Worm (Caenorhabditis elegans): ENCODE data around the gene set-2.
A peak's percentile ranks its signal among the peaks of the same experiment; 100 is the strongest.

The set-2 gene

ce11 chrIII:4956566-4956965, 26.6 kb upstream of the set-2 start, which contains the start of gene C26E6.1:
TSS of gene C26E6.1 (plus strand) at chrIII:4956866.
- TF ChIP-seq F13C5.2 (tag; optimal IDR thresholded peaks at IDR 0.05) (no peak), tbx-37 (GFP tag; conservative IDR thresholded peaks at IDR 0.05) (no peak)

ce11 chrIII:4952970-4953369, 23.0 kb upstream of the set-2 start:
- TF ChIP-seq hnd-1 (tag; optimal IDR thresholded peaks at IDR 0.05) (no peak), ceh-13 (GFP tag; optimal IDR thresholded peaks at IDR 0.05) (no peak), ceh-36 (tag; optimal IDR thresholded peaks at IDR 0.05) (no peak), hmg-4 (GFP tag; optimal IDR thresholded peaks at IDR 0.05) (no peak), sea-1 (GFP tag; conservative IDR thresholded peaks at IDR 0.05) (no peak), tbx-37 (GFP tag; conservative IDR thresholded peaks at IDR 0.05) (no peak), tbx-11 (GFP tag; IDR thresholded peaks at IDR 0.05) (no peak), aly-1 (tag; optimal IDR thresholded peaks at IDR 0.05) (no peak), pes-1 (GFP tag; IDR thresholded peaks at IDR 0.05) (no peak), scrt-1 (GFP tag; IDR thresholded peaks at IDR 0.05) (no peak), ets-7 (tag; optimal IDR thresholded peaks at IDR 0.05) (no peak), ama-1 (optimal IDR thresholded peaks at IDR 0.05) (no peak), hmbx-1 (tag; optimal IDR thresholded peaks at IDR 0.05) (no peak), B0310.2 (tag; optimal IDR thresholded peaks at IDR 0.05) (no peak), F13C5.2 (tag; optimal IDR thresholded peaks at IDR 0.05) (no peak), flt-1 (GFP tag; IDR thresholded peaks at IDR 0.05) (no peak), tra-4 (tag; optimal IDR thresholded peaks at IDR 0.05) (no peak)

- TF ChIP-seq aly-1 (tag; optimal IDR thresholded peaks at IDR 0.05) = no peak
- no peak for TF ChIP-seq tra-4 (tag; optimal IDR thresholded peaks at IDR 0.05)
- no peak for TF ChIP-seq ceh-36 (tag; optimal IDR thresholded peaks at IDR 0.05)
- no peak for TF ChIP-seq ets-7 (tag; optimal IDR thresholded peaks at IDR 0.05)
- TF ChIP-seq F13C5.2 (tag; optimal IDR thresholded peaks at IDR 0.05) = no peak
- TF ChIP-seq hnd-1 (tag; optimal IDR thresholded peaks at IDR 0.05) = no peak
- no peak for TF ChIP-seq tbx-37 (GFP tag; conservative IDR thresholded peaks at IDR 0.05)
- TF ChIP-seq B0310.2 (tag; optimal IDR thresholded peaks at IDR 0.05) = no peak
- TF ChIP-seq hmg-4 (GFP tag; optimal IDR thresholded peaks at IDR 0.05) = no peak
- TF ChIP-seq hmbx-1 (tag; optimal IDR thresholded peaks at IDR 0.05) = no peak
- TF ChIP-seq pes-1 (GFP tag; IDR thresholded peaks at IDR 0.05) = no peak
- no peak for TF ChIP-seq scrt-1 (GFP tag; IDR thresholded peaks at IDR 0.05)
- no peak for TF ChIP-seq flt-1 (GFP tag; IDR thresholded peaks at IDR 0.05)
- TF ChIP-seq tbx-11 (GFP tag; IDR thresholded peaks at IDR 0.05) = no peak
- TF ChIP-seq ceh-13 (GFP tag; optimal IDR thresholded peaks at IDR 0.05) = no peak
- TF ChIP-seq sea-1 (GFP tag; conservative IDR thresholded peaks at IDR 0.05) = no peak
- TF ChIP-seq ama-1 (optimal IDR thresholded peaks at IDR 0.05) = no peak
These were observed 21.8 kb upstream of the set-2 start, which contains the start of gene flh-2 for ce11 chrIII:4951824-4952223. TSS of gene flh-2 (plus strand) at chrIII:4952124.

- TF ChIP-seq flt-1 (GFP tag; IDR thresholded peaks at IDR 0.05) = no peak
- no peak for TF ChIP-seq scrt-1 (GFP tag; IDR thresholded peaks at IDR 0.05)
- TF ChIP-seq hmg-4 (GFP tag; optimal IDR thresholded peaks at IDR 0.05) = no peak
- no peak for TF ChIP-seq aly-1 (tag; optimal IDR thresholded peaks at IDR 0.05)
- no peak for TF ChIP-seq ceh-13 (GFP tag; optimal IDR thresholded peaks at IDR 0.05)
- TF ChIP-seq hmbx-1 (tag; optimal IDR thresholded peaks at IDR 0.05) = no peak
- TF ChIP-seq tbx-11 (GFP tag; IDR thresholded peaks at IDR 0.05) = no peak
- no peak for TF ChIP-seq tbx-37 (GFP tag; conservative IDR thresholded peaks at IDR 0.05)
- no peak for TF ChIP-seq ets-7 (tag; optimal IDR thresholded peaks at IDR 0.05)
- TF ChIP-seq ceh-36 (tag; optimal IDR thresholded peaks at IDR 0.05) = no peak
- no peak for TF ChIP-seq ama-1 (optimal IDR thresholded peaks at IDR 0.05)
- no peak for TF ChIP-seq sea-1 (GFP tag; conservative IDR thresholded peaks at IDR 0.05)
- TF ChIP-seq pes-1 (GFP tag; IDR thresholded peaks at IDR 0.05) = no peak
- no peak for TF ChIP-seq tra-4 (tag; optimal IDR thresholded peaks at IDR 0.05)
- no peak for TF ChIP-seq B0310.2 (tag; optimal IDR thresholded peaks at IDR 0.05)
- no peak for TF ChIP-seq hnd-1 (tag; optimal IDR thresholded peaks at IDR 0.05)
- no peak for TF ChIP-seq F13C5.2 (tag; optimal IDR thresholded peaks at IDR 0.05)
These were observed 21.2 kb upstream of the set-2 start for ce11 chrIII:4951210-4951609.

DNA sequence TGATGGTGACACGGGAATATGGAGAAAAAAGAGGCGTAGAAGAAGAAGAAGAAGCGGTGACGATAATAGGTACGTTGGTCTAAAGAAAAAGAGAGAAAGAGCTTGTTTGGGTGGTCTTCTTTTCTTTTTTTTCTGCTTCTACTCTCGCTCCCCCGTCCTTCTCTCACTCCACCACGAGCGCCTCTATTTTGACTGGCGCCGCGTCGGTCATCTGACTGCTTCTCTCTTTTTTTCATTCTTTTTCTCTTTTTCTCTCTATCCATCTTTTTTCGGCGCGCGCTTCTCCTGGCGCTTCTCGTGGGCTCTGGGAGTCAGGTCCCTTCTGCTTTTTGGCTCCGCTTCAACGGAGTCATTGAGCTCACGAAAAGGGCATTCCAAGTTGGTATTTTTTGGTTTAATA, 20.3 kb upstream of the set-2 start:
- TF ChIP-seq flt-1 (GFP tag; IDR thresholded peaks at IDR 0.05) (no peak), sea-1 (GFP tag; conservative IDR thresholded peaks at IDR 0.05) (no peak), tbx-11 (GFP tag; IDR thresholded peaks at IDR 0.05) (no peak), aly-1 (tag; optimal IDR thresholded peaks at IDR 0.05) (no peak), ama-1 (optimal IDR thresholded peaks at IDR 0.05) (no peak), ceh-36 (tag; optimal IDR thresholded peaks at IDR 0.05) (no peak)

DNA sequence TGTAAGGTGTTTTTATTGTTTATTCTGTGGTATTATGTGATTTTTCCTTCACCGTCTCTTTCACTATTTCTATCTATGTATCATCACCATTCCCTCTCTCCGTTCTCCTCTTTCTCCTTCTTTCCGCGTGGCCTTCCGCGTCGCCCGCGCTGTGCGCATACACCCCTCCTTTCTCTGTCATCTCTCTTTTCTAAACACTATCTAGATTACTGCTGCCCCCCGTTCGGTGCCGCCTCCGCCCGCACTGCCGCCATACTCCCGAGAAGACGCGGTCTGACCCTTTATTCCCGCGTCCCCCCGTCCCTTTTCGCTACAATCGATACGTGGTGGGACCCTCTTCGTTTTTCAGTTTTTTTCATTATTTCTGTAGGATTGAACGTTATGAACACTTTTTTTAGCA, 18.6 kb upstream of the set-2 start:
- TF ChIP-seq ceh-36 (tag; optimal IDR thresholded peaks at IDR 0.05) = no peak
- TF ChIP-seq F13C5.2 (tag; optimal IDR thresholded peaks at IDR 0.05) = peak; percentile 28
- peak; percentile 57 for TF ChIP-seq aly-1 (tag; optimal IDR thresholded peaks at IDR 0.05)
- TF ChIP-seq hnd-1 (tag; optimal IDR thresholded peaks at IDR 0.05) = no peak
- TF ChIP-seq B0310.2 (tag; optimal IDR thresholded peaks at IDR 0.05) = peak; percentile 21
- no peak for TF ChIP-seq tbx-11 (GFP tag; IDR thresholded peaks at IDR 0.05)
- no peak for TF ChIP-seq ceh-13 (GFP tag; optimal IDR thresholded peaks at IDR 0.05)
- 0 out of 2 replicates have a peak, but pooled peaks have one; percentile 6 for TF ChIP-seq flt-1 (GFP tag; IDR thresholded peaks at IDR 0.05)
- TF ChIP-seq scrt-1 (GFP tag; IDR thresholded peaks at IDR 0.05) = no peak
- TF ChIP-seq sea-1 (GFP tag; conservative IDR thresholded peaks at IDR 0.05) = 0 out of 2 replicates have a peak, but pooled peaks have one; percentile 25
- peak; percentile 71 for TF ChIP-seq hmg-4 (GFP tag; optimal IDR thresholded peaks at IDR 0.05)
- no peak for TF ChIP-seq hmbx-1 (tag; optimal IDR thresholded peaks at IDR 0.05)
- TF ChIP-seq tbx-37 (GFP tag; conservative IDR thresholded peaks at IDR 0.05) = no peak
- TF ChIP-seq pes-1 (GFP tag; IDR thresholded peaks at IDR 0.05) = no peak
- TF ChIP-seq ets-7 (tag; optimal IDR thresholded peaks at IDR 0.05) = no peak
- no peak for TF ChIP-seq ama-1 (optimal IDR thresholded peaks at IDR 0.05)
- no peak for TF ChIP-seq tra-4 (tag; optimal IDR thresholded peaks at IDR 0.05)

DNA sequence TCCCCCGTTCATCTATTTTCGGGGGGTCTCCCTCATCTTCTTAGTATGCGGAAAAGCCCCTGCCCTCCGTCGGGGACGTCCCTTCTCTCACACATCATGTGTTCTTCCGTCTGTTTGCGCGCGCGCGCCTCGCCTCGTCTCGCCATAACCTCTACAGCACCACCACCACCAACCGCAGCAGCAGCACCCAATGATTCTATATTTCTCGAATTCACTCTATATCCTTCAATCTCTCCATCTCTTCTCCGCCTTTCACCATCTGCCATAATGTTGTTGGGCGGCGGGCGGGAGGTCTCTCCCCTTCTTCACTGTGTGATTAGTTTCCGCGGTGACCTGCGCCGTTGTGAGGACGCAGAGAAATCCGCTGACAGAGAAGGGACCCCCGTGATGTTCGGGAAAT, 17.3 kb upstream of the set-2 start:
- TF ChIP-seq hmbx-1 (tag; optimal IDR thresholded peaks at IDR 0.05) (no peak), pes-1 (GFP tag; IDR thresholded peaks at IDR 0.05) (peak; percentile 42; the same call in 1 of the 2 replicates), aly-1 (tag; optimal IDR thresholded peaks at IDR 0.05) (peak; percentile 7), ceh-13 (GFP tag; optimal IDR thresholded peaks at IDR 0.05) (no peak), hmg-4 (GFP tag; optimal IDR thresholded peaks at IDR 0.05) (peak; percentile 79), scrt-1 (GFP tag; IDR thresholded peaks at IDR 0.05) (0 out of 2 replicates have a peak, but pooled peaks have one; percentile 63), tra-4 (tag; optimal IDR thresholded peaks at IDR 0.05) (no peak), tbx-37 (GFP tag; conservative IDR thresholded peaks at IDR 0.05) (no peak; the same call in 1 of the 2 replicates), ama-1 (optimal IDR thresholded peaks at IDR 0.05) (no peak), B0310.2 (tag; optimal IDR thresholded peaks at IDR 0.05) (peak; percentile 10), F13C5.2 (tag; optimal IDR thresholded peaks at IDR 0.05) (peak; percentile 58), ets-7 (tag; optimal IDR thresholded peaks at IDR 0.05) (peak; percentile 54), flt-1 (GFP tag; IDR thresholded peaks at IDR 0.05) (no peak; the same call in 1 of the 2 replicates), tbx-11 (GFP tag; IDR thresholded peaks at IDR 0.05) (no peak), sea-1 (GFP tag; conservative IDR thresholded peaks at IDR 0.05) (no peak), hnd-1 (tag; optimal IDR thresholded peaks at IDR 0.05) (peak; percentile 12), ceh-36 (tag; optimal IDR thresholded peaks at IDR 0.05) (peak; percentile 40)
